Worm (Caenorhabditis elegans): ENCODE measurements around the gene fust-1.

The fust-1 gene

ce11 chrII:7126457-7126856 lies 25.9 kb upstream of the fust-1 start, which contains the start of gene F10E7.1:
TSS of gene F10E7.1 (plus strand) at chrII:7126757.
- no peak for TF ChIP-seq nhr-12 (tag; optimal IDR thresholded peaks at IDR 0.05)
- no peak for TF ChIP-seq ztf-11 (tag; optimal IDR thresholded peaks at IDR 0.05)
- TF ChIP-seq sptf-1 (tag; optimal IDR thresholded peaks at IDR 0.05): no peak
- no peak for TF ChIP-seq ham-2 (GFP tag; optimal IDR thresholded peaks at IDR 0.05)
- no peak for TF ChIP-seq unc-120 (tag; optimal IDR thresholded peaks at IDR 0.05; ENCODE audit: poor library complexity, severe bottlenecking)
- TF ChIP-seq lin-13 (tag; optimal IDR thresholded peaks at IDR 0.05): no peak
- no peak for TF ChIP-seq mab-5 (tag; optimal IDR thresholded peaks at IDR 0.05)
- no peak for TF ChIP-seq mls-2 (tag; optimal IDR thresholded peaks at IDR 0.05)
- TF ChIP-seq elt-1 (tag; optimal IDR thresholded peaks at IDR 0.05; ENCODE audit: borderline replicate concordance, insufficient read depth): no peak
- no peak for TF ChIP-seq bed-3 (GFP tag; optimal IDR thresholded peaks at IDR 0.05)
- TF ChIP-seq M03D4.4 (tag; optimal IDR thresholded peaks at IDR 0.05): no peak
- TF ChIP-seq lin-32 (GFP tag; optimal IDR thresholded peaks at IDR 0.05): no peak
- TF ChIP-seq ces-1 (GFP tag; optimal IDR thresholded peaks at IDR 0.05): no peak
- no peak for TF ChIP-seq unc-62 (GFP tag; optimal IDR thresholded peaks at IDR 0.05)
- TF ChIP-seq unc-39 (tag; optimal IDR thresholded peaks at IDR 0.05): no peak
- no peak for TF ChIP-seq flh-1 (GFP tag; optimal IDR thresholded peaks at IDR 0.05)
- no peak for TF ChIP-seq nhr-76 (tag; optimal IDR thresholded peaks at IDR 0.05)
- no peak for TF ChIP-seq ceh-43 (GFP tag; optimal IDR thresholded peaks at IDR 0.05)
- no peak for TF ChIP-seq nhr-2 (tag; optimal IDR thresholded peaks at IDR 0.05)
- no peak for TF ChIP-seq nhr-28 (tag; optimal IDR thresholded peaks at IDR 0.05)

DNA sequence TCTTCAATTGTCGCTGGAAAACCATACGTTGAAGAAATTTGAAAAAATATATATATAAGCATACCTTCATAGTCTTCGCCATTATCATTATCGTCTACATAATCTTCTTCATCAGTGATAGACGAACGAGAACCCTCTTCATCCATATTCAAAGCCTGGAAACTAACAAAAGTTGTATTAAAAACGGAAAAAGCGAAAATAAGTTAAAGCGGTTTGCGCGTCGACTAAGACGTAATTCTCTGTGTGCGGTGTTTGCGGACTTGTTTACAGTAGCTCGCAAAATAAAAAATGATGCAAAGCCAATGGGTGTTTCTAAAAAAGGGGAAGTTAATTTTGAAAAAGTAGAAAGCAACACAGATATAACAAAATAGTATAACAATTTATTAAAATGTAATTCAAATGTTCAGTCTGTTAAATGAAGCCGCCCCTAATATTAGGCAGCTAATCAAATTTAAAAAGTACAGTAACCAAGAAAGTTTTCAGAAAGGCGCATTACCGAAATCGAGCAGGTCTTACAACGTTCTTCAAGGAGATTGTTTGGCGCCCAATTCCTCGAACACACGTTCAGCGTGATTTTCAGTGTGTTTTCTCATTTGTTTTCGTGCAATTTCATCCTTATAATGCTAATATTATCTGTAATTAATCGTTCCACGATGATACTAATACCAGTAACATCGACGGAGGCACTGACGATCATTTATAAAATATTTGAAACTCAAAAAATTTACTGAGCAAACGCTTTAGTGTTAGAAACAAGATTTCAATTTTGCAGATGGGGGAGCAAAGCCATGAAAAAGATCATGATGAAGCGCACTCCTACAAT lies 20.3 kb upstream of the fust-1 start, which contains the start of the genes T07F8.4 and gld-3:
TSS of gene T07F8.4 (minus strand) at position 162 of the 823 bp plus-strand sequence.
TSS of gene gld-3 (plus strand) at position 773 of the 823 bp plus-strand sequence.
- TF ChIP-seq zip-8 (tag; optimal IDR thresholded peaks at IDR 0.05) (no peak), bed-3 (GFP tag; optimal IDR thresholded peaks at IDR 0.05) (no peak), lsy-2 (tag; optimal IDR thresholded peaks at IDR 0.05) (peak; percentile 93), sptf-1 (tag; optimal IDR thresholded peaks at IDR 0.05) (peak; percentile 42), elt-1 (tag; optimal IDR thresholded peaks at IDR 0.05; ENCODE audit: borderline replicate concordance, insufficient read depth) (no peak), unc-39 (tag; optimal IDR thresholded peaks at IDR 0.05) (no peak), unc-120 (tag; optimal IDR thresholded peaks at IDR 0.05; ENCODE audit: poor library complexity, severe bottlenecking) (no peak), mep-1 (tag; optimal IDR thresholded peaks at IDR 0.05) (peak; percentile 62), ceh-39 (tag; optimal IDR thresholded peaks at IDR 0.05) (no peak)

DNA sequence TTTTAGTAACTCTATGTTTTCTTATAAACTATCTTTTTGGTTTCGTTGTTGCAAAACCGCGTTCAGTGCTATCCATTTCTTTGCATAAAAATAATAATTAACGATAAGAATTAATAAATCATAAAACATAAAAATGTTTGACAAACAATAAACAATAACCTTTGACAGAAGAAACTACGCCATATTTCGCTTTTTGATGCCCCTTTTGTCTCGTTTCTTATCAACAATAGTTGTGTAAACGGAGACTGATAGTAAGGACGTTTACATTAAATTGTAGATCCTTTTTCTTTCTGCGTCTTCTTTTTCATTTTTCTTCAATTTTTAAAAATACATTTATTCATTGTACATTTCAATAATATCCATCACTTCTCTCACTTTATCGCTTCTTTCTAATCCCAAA lies 13.3 kb upstream of the fust-1 start:
- no peak for TF ChIP-seq nhr-76 (tag; optimal IDR thresholded peaks at IDR 0.05)
- TF ChIP-seq elt-3 (tag; optimal IDR thresholded peaks at IDR 0.05): no peak
- no peak for TF ChIP-seq sptf-1 (tag; optimal IDR thresholded peaks at IDR 0.05)
- no peak for TF ChIP-seq nhr-28 (tag; optimal IDR thresholded peaks at IDR 0.05)
- TF ChIP-seq nhr-237 (tag; optimal IDR thresholded peaks at IDR 0.05): no peak
- no peak for TF ChIP-seq unc-39 (tag; optimal IDR thresholded peaks at IDR 0.05)
- TF ChIP-seq sem-2 (GFP tag; optimal IDR thresholded peaks at IDR 0.05): no peak
- TF ChIP-seq cnd-1 (tag; optimal IDR thresholded peaks at IDR 0.05): no peak
- TF ChIP-seq lin-13 (tag; optimal IDR thresholded peaks at IDR 0.05): no peak
- TF ChIP-seq hlh-1 (tag; optimal IDR thresholded peaks at IDR 0.05): no peak
- no peak for TF ChIP-seq elt-1 (tag; optimal IDR thresholded peaks at IDR 0.05; ENCODE audit: borderline replicate concordance, insufficient read depth)
- TF ChIP-seq snpc-4 (tag; optimal IDR thresholded peaks at IDR 0.05): no peak
- no peak for TF ChIP-seq nhr-2 (tag; optimal IDR thresholded peaks at IDR 0.05)
- TF ChIP-seq ceh-83 (GFP tag; optimal IDR thresholded peaks at IDR 0.05): no peak

ce11 chrII:7144307-7144706 lies 8.1 kb upstream of the fust-1 start, which contains the start of gene npr-31:
TSS of gene npr-31 (plus strand) at chrII:7144607.
- TF ChIP-seq ceh-39 (tag; optimal IDR thresholded peaks at IDR 0.05) (no peak), snpc-4 (tag; optimal IDR thresholded peaks at IDR 0.05) (no peak), ces-1 (GFP tag; optimal IDR thresholded peaks at IDR 0.05) (no peak), ztf-11 (tag; optimal IDR thresholded peaks at IDR 0.05) (no peak), elt-3 (tag; optimal IDR thresholded peaks at IDR 0.05) (no peak), unc-62 (GFP tag; optimal IDR thresholded peaks at IDR 0.05) (no peak), nhr-28 (tag; optimal IDR thresholded peaks at IDR 0.05) (no peak), drap-1 (GFP tag; optimal IDR thresholded peaks at IDR 0.05) (no peak), lin-13 (tag; optimal IDR thresholded peaks at IDR 0.05) (no peak), nhr-76 (tag; optimal IDR thresholded peaks at IDR 0.05) (no peak), mep-1 (tag; optimal IDR thresholded peaks at IDR 0.05) (no peak), pha-4 (tag; optimal IDR thresholded peaks at IDR 0.05) (no peak), mls-2 (tag; optimal IDR thresholded peaks at IDR 0.05) (no peak), elt-1 (tag; optimal IDR thresholded peaks at IDR 0.05; ENCODE audit: borderline replicate concordance, insufficient read depth) (no peak)
